Worm (Caenorhabditis elegans): Measurements from ENCODE around the gene saps-1.

The saps-1 gene

DNA sequence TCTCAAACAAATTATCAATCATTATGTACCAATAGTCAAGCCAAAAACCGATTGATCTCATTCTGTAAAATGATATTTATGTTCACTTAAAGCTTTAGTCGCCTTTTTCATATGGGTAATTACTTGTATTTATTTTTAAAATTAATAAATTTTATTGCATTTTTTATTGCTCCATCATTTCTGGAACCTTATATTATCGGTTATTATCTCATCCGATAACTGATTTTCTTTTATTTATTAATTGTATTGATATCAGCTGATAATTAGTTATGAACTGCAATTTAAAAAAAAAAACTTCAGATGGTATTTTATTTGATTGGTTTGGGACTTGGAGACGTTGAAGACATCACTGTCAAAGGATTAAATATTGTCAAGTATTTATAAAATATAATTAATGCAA, 52.4 kb downstream of the saps-1 start, which contains the start of gene dph-5:
Gene dph-5 (plus strand): TSS at position 301 of the 400 bp plus-strand sequence.
- TF ChIP-seq dao-5 (tag; optimal IDR thresholded peaks at IDR 0.05) (no peak), W03F9.2 (tag; optimal IDR thresholded peaks at IDR 0.05) (no peak), him-1 (tag; optimal IDR thresholded peaks at IDR 0.05) (no peak)

Data from whole organism, L4/young adult.